Worm (Caenorhabditis elegans) whole organism, young adult: ENCODE measurements around the gene C45B11.5.

ENCODE experiments used
- B0261.1 ChIP-seq: sonication (generic microtip); optimal IDR thresholded peaks from 2 replicates; lab custom pipeline; 2016; ENCODE audit warnings: mild to moderate bottlenecking, missing genetic modification characterization, moderate library complexity, missing compliant biosample characterization
- F10E7.11 ChIP-seq: sonication (generic microtip); optimal IDR thresholded peaks from 2 replicates; lab custom pipeline; 2017; ENCODE audit warnings: mild to moderate bottlenecking, missing genetic modification characterization, moderate library complexity, missing compliant biosample characterization
- bed-1 ChIP-seq: fragments of 200-800 bp; sonication (Bioruptor generic); IDR thresholded peaks from 2 replicates; pipeline ENCODE4 v1.3.6; 2022; ENCODE audit warnings: missing genetic modification reagents, missing genetic modification characterization, missing compliant biosample characterization
- efl-1 ChIP-seq: fragments of 150-350 bp; optimal IDR thresholded peaks from 2 replicates; lab custom pipeline; 2014; ENCODE audit warnings: missing biosample characterization, missing genetic modification reagents, missing genetic modification characterization
- him-1 ChIP-seq: sonication (generic microtip); optimal IDR thresholded peaks from 2 replicates; lab custom pipeline; 2016; ENCODE audit warnings: missing genotype, missing genetic modification reagents, missing genetic modification characterization, missing compliant biosample characterization
- hlh-12 ChIP-seq: sonication (generic microtip); optimal IDR thresholded peaks from 2 replicates; lab custom pipeline; 2016; ENCODE audit warnings: missing genetic modification characterization, missing compliant biosample characterization
- lin-35 ChIP-seq, 3 experiments: fragments of 150-350 bp in 2 of 3; sonication (generic microtip) in 1 of 3; optimal IDR thresholded peaks; 2 replicates each; lab custom pipeline; 2014 to 2018; ENCODE audit warnings: missing biosample characterization in 3 of 3, missing genetic modification characterization in 3 of 3, missing genetic modification reagents in 3 of 3
- sdz-38 ChIP-seq: sonication (generic microtip); optimal IDR thresholded peaks from 2 replicates; lab custom pipeline; 2016; ENCODE audit warnings: missing genotype, missing genetic modification characterization, missing compliant biosample characterization
- snpc-1.3 ChIP-seq: sonication (generic microtip); optimal IDR thresholded peaks from 2 replicates; lab custom pipeline; 2017; ENCODE audit warnings: missing genetic modification characterization, mild to moderate bottlenecking, missing compliant biosample characterization, antibody characterized with exemption, moderate library complexity, missing genotype, missing genetic modification reagents; ENCODE audit not compliant: insufficient read depth
- tlf-1 ChIP-seq: fragments of 200-800 bp; sonication (Bioruptor generic); optimal IDR thresholded peaks from 2 replicates; lab custom pipeline; 2018; ENCODE audit warnings: mild to moderate bottlenecking, missing genetic modification characterization, missing compliant biosample characterization

DNA sequence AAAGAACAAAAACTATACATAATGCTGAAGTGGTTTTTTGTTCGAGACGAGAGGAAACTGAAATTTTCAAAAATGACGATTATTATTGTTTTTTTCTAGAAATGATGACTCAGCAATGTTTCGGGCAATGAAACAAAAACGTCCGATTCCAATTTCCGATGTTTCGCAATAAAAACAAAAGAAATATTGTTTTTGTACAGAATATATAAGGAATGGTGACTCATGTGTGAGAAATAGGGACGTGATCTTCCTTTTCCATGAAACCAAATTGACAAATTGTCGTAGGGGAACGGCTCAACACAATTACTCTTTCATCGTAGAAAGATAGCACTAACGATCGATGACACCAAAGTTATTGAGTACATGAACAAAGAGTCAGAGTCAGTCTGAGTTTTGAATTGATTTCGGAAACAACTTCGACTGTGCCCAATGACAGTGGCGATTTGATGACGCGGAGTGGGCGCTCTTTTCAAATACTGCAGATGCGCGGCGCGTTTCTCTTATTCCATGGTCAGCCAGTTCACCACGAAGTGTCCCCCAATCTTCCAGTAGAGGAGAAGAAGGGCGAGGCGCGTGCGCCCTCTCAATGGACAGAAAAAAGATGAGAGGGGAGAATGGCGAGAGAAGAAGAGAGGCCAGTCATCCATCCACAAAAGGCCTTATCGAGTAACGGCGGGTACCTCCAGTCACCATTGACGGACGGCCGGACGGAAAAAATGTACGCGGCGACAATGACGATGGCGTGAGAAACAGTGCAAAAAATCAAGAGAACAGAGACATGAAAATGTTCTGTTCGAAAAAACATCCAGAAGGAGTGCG is 33.8 kb downstream of the C45B11.5 start:
- TF ChIP-seq snpc-1.3 (no peak), hlh-12 (tag; lab: Kevin White, UChicago) (no peak), him-1 (tag; lab: Kevin White, UChicago) (no peak), F10E7.11 (tag; lab: Kevin White, UChicago) (no peak), lin-35 (GFP tag; optimal IDR thresholded peaks at IDR 0.05; lab: Kevin White, UChicago) (no peak), efl-1 (GFP tag; lab: Kevin White, UChicago) (no peak), sdz-38 (tag; lab: Kevin White, UChicago) (no peak), B0261.1 (tag; lab: Kevin White, UChicago) (no peak), tlf-1 (GFP tag; lab: Kevin White, UChicago) (no peak), bed-1 (no peak)
